Fruit fly (Drosophila melanogaster): ENCODE results near the gene nab.

nab gene

dm6 chr3L:4186659-4187058 is 25.9 kb upstream of the nab start, which contains the start of gene VhaM9.7-c (continued):
- peak; percentile 45 for TF ChIP-seq CG7786 (GFP tag; optimal IDR thresholded peaks at IDR 0.05)
- TF ChIP-seq Atf3 (GFP tag; optimal IDR thresholded peaks at IDR 0.05) = no peak
- TF ChIP-seq CG11247 (GFP tag; IDR thresholded peaks at IDR 0.05) = no peak
- peak; percentile 19 for TF ChIP-seq CG8089 (GFP tag; optimal IDR thresholded peaks at IDR 0.05)
- peak; percentile 3 for TF ChIP-seq kah (GFP tag; optimal IDR thresholded peaks at IDR 0.05)
- TF ChIP-seq CG14667 (GFP tag; IDR thresholded peaks at IDR 0.05) = no peak
- no peak for TF ChIP-seq CG11696 (GFP tag; IDR thresholded peaks at IDR 0.05)
- TF ChIP-seq B-H2 (GFP tag; optimal IDR thresholded peaks at IDR 0.05) = peak; percentile 70
- peak; percentile 15; the same call in 1 of the 3 replicates for TF ChIP-seq CG34224 (GFP tag; IDR thresholded peaks at IDR 0.05; ENCODE audit: partially characterized antibody)
- peak; percentile 61 for TF ChIP-seq NfI (GFP tag; optimal IDR thresholded peaks at IDR 0.05)
- no peak for TF ChIP-seq stc (GFP tag; IDR thresholded peaks at IDR 0.05)
- TF ChIP-seq CG11560 (tag; IDR thresholded peaks at IDR 0.05) = no peak
- no peak for TF ChIP-seq CG1792 (GFP tag; optimal IDR thresholded peaks at IDR 0.05)
- TF ChIP-seq cad (GFP tag; optimal IDR thresholded peaks at IDR 0.05) = peak; percentile 11
- TF ChIP-seq zen2 (GFP tag; IDR thresholded peaks at IDR 0.05; ENCODE audit: partially characterized antibody) = no peak; the same call in 2 of the 3 replicates
- TF ChIP-seq CG4617 (GFP tag; optimal IDR thresholded peaks at IDR 0.05; ENCODE audit: borderline replicate concordance) = peak; percentile 81
- peak; percentile 47 for TF ChIP-seq CG15514 (GFP tag; optimal IDR thresholded peaks at IDR 0.05)
- TF ChIP-seq bsh (GFP tag; optimal IDR thresholded peaks at IDR 0.05) = no peak
- no peak for TF ChIP-seq sna (GFP tag; IDR thresholded peaks at IDR 0.05; ENCODE audit: partially characterized antibody)
- TF ChIP-seq Scr (GFP tag; IDR thresholded peaks at IDR 0.05; ENCODE audit: partially characterized antibody) = peak; percentile 28; the same call in 1 of the 2 replicates
- TF ChIP-seq CG2712 (tag; optimal IDR thresholded peaks at IDR 0.05) = no peak
- peak; percentile 71 for TF ChIP-seq CG9932 (GFP tag; IDR thresholded peaks at IDR 0.05)
- TF ChIP-seq gcm2 (GFP tag; optimal IDR thresholded peaks at IDR 0.05) = peak; percentile 4
- TF ChIP-seq Ada2b (GFP tag; IDR thresholded peaks at IDR 0.05) = no peak
- TF ChIP-seq en (GFP tag; optimal IDR thresholded peaks at IDR 0.05) = no peak
- TF ChIP-seq CG9437 (GFP tag; optimal IDR thresholded peaks at IDR 0.05) = peak; percentile 13
- TF ChIP-seq ab (GFP tag; optimal IDR thresholded peaks at IDR 0.05) = no peak
- peak; percentile 44 for TF ChIP-seq vfl (GFP tag; optimal IDR thresholded peaks at IDR 0.05)
- TF ChIP-seq MESR4 (GFP tag; optimal IDR thresholded peaks at IDR 0.05) = peak; percentile 61
- TF ChIP-seq CG12942 (GFP tag; optimal IDR thresholded peaks at IDR 0.05) = peak; percentile 2
- TF ChIP-seq CG13296 (GFP tag; optimal IDR thresholded peaks at IDR 0.05) = peak; percentile 2
- TF ChIP-seq CG14014 (GFP tag; IDR thresholded peaks at IDR 0.05) = no peak
- TF ChIP-seq CG2678 (tag; optimal IDR thresholded peaks at IDR 0.05) = no peak
- no peak for TF ChIP-seq CTCF (GFP tag; optimal IDR thresholded peaks at IDR 0.05)
- TF ChIP-seq CG16863 (GFP tag; optimal IDR thresholded peaks at IDR 0.05) = no peak
- TF ChIP-seq rib (GFP tag; IDR thresholded peaks at IDR 0.05) = no peak
- no peak for TF ChIP-seq CG9727 (GFP tag; optimal IDR thresholded peaks at IDR 0.05)
- TF ChIP-seq nmo (GFP tag; optimal IDR thresholded peaks at IDR 0.05) = peak; percentile 14
- TF ChIP-seq ssp (GFP tag; IDR thresholded peaks at IDR 0.05) = peak; percentile 17; the same call in 1 of the 2 replicates
- peak; percentile 53 for TF ChIP-seq YL-1 (GFP tag; optimal IDR thresholded peaks at IDR 0.05)
- TF ChIP-seq shn (GFP tag; optimal IDR thresholded peaks at IDR 0.05) = peak; percentile 40
- peak; percentile 29 to 50 for TF ChIP-seq Pdp1 (GFP tag; optimal IDR thresholded peaks at IDR 0.05)
- peak; percentile 29 for TF ChIP-seq Chrac-16 (GFP tag; optimal IDR thresholded peaks at IDR 0.05)
- 0 out of 3 replicates have a peak, but pooled peaks have one; percentile 2 for TF ChIP-seq CG2199 (GFP tag; IDR thresholded peaks at IDR 0.05)
- no peak for TF ChIP-seq CG12299 (tag; optimal IDR thresholded peaks at IDR 0.05)
- no peak for TF ChIP-seq CG6654 (GFP tag; optimal IDR thresholded peaks at IDR 0.05)
- peak; percentile 43 for TF ChIP-seq mam (GFP tag; optimal IDR thresholded peaks at IDR 0.05)
- TF ChIP-seq p53 (GFP tag; optimal IDR thresholded peaks at IDR 0.05) = no peak
- no peak for TF ChIP-seq CG10654 (GFP tag; optimal IDR thresholded peaks at IDR 0.05)
- peak; percentile 60 for TF ChIP-seq HmgZ (tag; optimal IDR thresholded peaks at IDR 0.05)
- TF ChIP-seq lola (GFP tag; optimal IDR thresholded peaks at IDR 0.05) = no peak
- TF ChIP-seq CG4404 (GFP tag; IDR thresholded peaks at IDR 0.05) = no peak

Data from whole organism, embryonic.